Fruit fly (Drosophila melanogaster): ENCODE results near the gene Pkcdelta.

Gene Pkcdelta

DNA sequence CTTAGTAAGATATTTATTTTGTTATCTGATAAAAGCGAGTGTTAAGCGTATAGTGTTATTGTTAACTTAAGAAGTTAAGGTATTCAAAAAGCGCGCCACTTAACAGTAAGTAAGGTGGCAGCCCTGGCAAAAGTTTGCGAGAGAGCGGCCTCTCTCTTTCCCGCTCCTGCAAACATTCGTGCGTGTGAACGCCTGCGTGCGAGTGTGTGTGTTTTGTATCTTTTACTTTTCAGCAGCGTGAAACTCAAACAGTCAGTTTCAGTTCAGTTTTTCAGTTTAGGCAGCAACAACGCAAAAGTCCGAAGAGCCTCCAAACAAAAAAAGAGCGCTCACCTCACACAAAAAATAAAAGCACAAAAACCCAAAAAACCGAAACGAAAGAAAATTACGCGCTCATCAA lies 39.4 kb downstream of the Pkcdelta start (continued):
- TF ChIP-seq CG4282 (GFP tag; optimal IDR thresholded peaks at IDR 0.05) = no peak
- TF ChIP-seq CG3163 (GFP tag; optimal IDR thresholded peaks at IDR 0.05) = peak; percentile 29
- no peak for TF ChIP-seq ssp (GFP tag; IDR thresholded peaks at IDR 0.05)
- TF ChIP-seq CG13287 (GFP tag; IDR thresholded peaks at IDR 0.05; ENCODE audit: partially characterized antibody) = peak; percentile 24; the same call in 1 of the 2 replicates
- no peak for TF ChIP-seq vfl (GFP tag; optimal IDR thresholded peaks at IDR 0.05)
- TF ChIP-seq CG2875 (GFP tag; optimal IDR thresholded peaks at IDR 0.05) = no peak
- TF ChIP-seq NC2α (GFP tag; optimal IDR thresholded peaks at IDR 0.05) = no peak
- no peak for TF ChIP-seq CG4328 (GFP tag; optimal IDR thresholded peaks at IDR 0.05)
- peak; percentile 12 for TF ChIP-seq pzg (GFP tag; optimal IDR thresholded peaks at IDR 0.05)
- TF ChIP-seq ems (GFP tag; optimal IDR thresholded peaks at IDR 0.05) = no peak
- TF ChIP-seq Med (GFP tag) = peak; percentile 75
- TF ChIP-seq CG10274 (GFP tag; optimal IDR thresholded peaks at IDR 0.05) = no peak
- peak; percentile 73 to 75 for TF ChIP-seq Trl (optimal IDR thresholded peaks at IDR 0.05)
- no peak for TF ChIP-seq Trl (GFP tag; optimal IDR thresholded peaks at IDR 0.05)
- no peak for TF ChIP-seq Six4 (GFP tag; optimal IDR thresholded peaks at IDR 0.05)

DNA sequence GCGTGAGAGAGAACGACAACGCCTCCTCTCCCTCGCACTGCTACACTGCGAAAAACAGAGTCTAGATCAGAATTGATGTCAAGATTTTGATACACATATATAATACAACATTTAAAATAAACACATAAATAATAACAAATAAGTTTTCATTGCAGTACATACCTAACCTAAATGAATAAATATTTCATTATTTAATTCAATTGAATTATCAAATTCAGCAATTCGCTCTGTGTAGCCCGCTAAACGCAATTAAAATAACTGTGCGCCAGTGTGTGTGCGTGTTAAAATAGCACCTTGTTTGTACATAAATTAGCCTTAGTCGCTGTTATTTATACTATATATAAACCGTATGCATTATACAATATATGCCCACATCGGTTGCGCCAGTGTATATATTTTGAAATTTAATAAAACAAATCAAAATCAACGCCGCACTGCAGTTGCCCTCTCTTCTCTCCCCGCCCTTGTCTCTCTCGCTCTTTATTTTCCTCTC lies 40.3 kb downstream of the Pkcdelta start:
- TF ChIP-seq her (GFP tag; optimal IDR thresholded peaks at IDR 0.05) (no peak), CG3407 (GFP tag; optimal IDR thresholded peaks at IDR 0.05) (peak; percentile 83), chinmo (GFP tag; IDR thresholded peaks at IDR 0.05; ENCODE audit: partially characterized antibody) (no peak), lbe (GFP tag; optimal IDR thresholded peaks at IDR 0.05) (peak; percentile 94), CG17385 (GFP tag; optimal IDR thresholded peaks at IDR 0.05) (peak; percentile 89), Bdp1 (GFP tag; optimal IDR thresholded peaks at IDR 0.05) (peak; percentile 59), mld (GFP tag; IDR thresholded peaks at IDR 0.05; ENCODE audit: partially characterized antibody) (no peak), CG9437 (GFP tag; optimal IDR thresholded peaks at IDR 0.05) (peak; percentile 91), Usf (GFP tag; optimal IDR thresholded peaks at IDR 0.05) (peak; percentile 84), CG6854 (GFP tag; optimal IDR thresholded peaks at IDR 0.05) (peak; percentile 92), Jarid2 (GFP tag; optimal IDR thresholded peaks at IDR 0.05) (peak; percentile 71), ranshi (GFP tag; IDR thresholded peaks at IDR 0.05) (peak; percentile 96), CG8765 (GFP tag; IDR thresholded peaks at IDR 0.05) (peak; percentile 58; the same call in 1 of the 2 replicates), CG7745 (tag; optimal IDR thresholded peaks at IDR 0.05) (no peak), CG10321 (GFP tag; IDR thresholded peaks at IDR 0.05) (peak; percentile 80), Rfx (GFP tag; IDR thresholded peaks at IDR 0.05) (peak; percentile 98), emc (GFP tag; optimal IDR thresholded peaks at IDR 0.05) (peak; percentile 53), pita (GFP tag; optimal IDR thresholded peaks at IDR 0.05) (no peak), Lim3 (GFP tag; IDR thresholded peaks at IDR 0.05) (peak; percentile 76; the same call in 1 of the 2 replicates), sens-2 (GFP tag; IDR thresholded peaks at IDR 0.05) (peak; percentile 82), chn (GFP tag; optimal IDR thresholded peaks at IDR 0.05) (peak; percentile 66), Max (GFP tag; optimal IDR thresholded peaks at IDR 0.05) (peak; percentile 90), HLH3B (GFP tag; IDR thresholded peaks at IDR 0.05) (peak; percentile 96), wor (GFP tag; IDR thresholded peaks at IDR 0.05) (peak; percentile 92), CG34224 (GFP tag; IDR thresholded peaks at IDR 0.05; ENCODE audit: partially characterized antibody) (no peak), Hmr (GFP tag; optimal IDR thresholded peaks at IDR 0.05) (peak; percentile 96), cad (GFP tag; optimal IDR thresholded peaks at IDR 0.05) (no peak), CG4730 (GFP tag; IDR thresholded peaks at IDR 0.05) (peak; percentile 94), fru (optimal IDR thresholded peaks at IDR 0.05) (no peak), vfl (GFP tag; optimal IDR thresholded peaks at IDR 0.05) (peak; percentile 77), trem (tag; optimal IDR thresholded peaks at IDR 0.05) (peak; percentile 81), MTF-1 (GFP tag; optimal IDR thresholded peaks at IDR 0.05; ENCODE audit: borderline replicate concordance) (peak; percentile 81), CG3281 (GFP tag; optimal IDR thresholded peaks at IDR 0.05) (peak; percentile 96), CG30020 (tag; optimal IDR thresholded peaks at IDR 0.05) (peak; percentile 74), Sry-β (GFP tag; optimal IDR thresholded peaks at IDR 0.05) (no peak), Med (GFP tag) (peak; percentile 93), CG8478 (optimal IDR thresholded peaks at IDR 0.05) (no peak), gfzf (GFP tag; optimal IDR thresholded peaks at IDR 0.05) (no peak)
